Worm (Caenorhabditis elegans) whole organism, L3 larva: ENCODE results near the gene M18.6.
A peak's percentile ranks its signal among the peaks of the same experiment; 100 is the strongest.

ENCODE experiments used
- ZK546.5 ChIP-seq: sonication (generic microtip); optimal IDR thresholded peaks from 2 replicates; lab custom pipeline; 2017; ENCODE audit warnings: missing biosample characterization, missing genetic modification characterization
- aly-2 ChIP-seq: fragments of 150-350 bp; optimal IDR thresholded peaks from 2 replicates; lab custom pipeline; 2014; ENCODE audit warnings: missing biosample characterization, missing genetic modification characterization
- ama-1 ChIP-seq: fragments of 150-350 bp; optimal IDR thresholded peaks from 2 replicates; lab custom pipeline; 2018
- ceh-28 ChIP-seq: fragments of 150-350 bp; optimal IDR thresholded peaks from 2 replicates; lab custom pipeline; 2014; ENCODE audit warnings: missing biosample characterization, missing genetic modification reagents, missing genetic modification characterization
- ceh-82 ChIP-seq: fragments of 150-350 bp; optimal IDR thresholded peaks from 2 replicates; lab custom pipeline; 2014; ENCODE audit warnings: missing biosample characterization, missing genetic modification characterization
- egl-27 ChIP-seq: sonication (generic microtip); optimal IDR thresholded peaks from 4 replicates; lab custom pipeline; 2017; ENCODE audit warnings: missing biosample characterization, missing genetic modification reagents, missing genetic modification characterization
- elt-1 ChIP-seq: fragments of 150-350 bp; optimal IDR thresholded peaks from 2 replicates; lab custom pipeline; 2014; ENCODE audit warnings: missing biosample characterization, missing genetic modification characterization
- elt-2 ChIP-seq: sonication (generic microtip); optimal IDR thresholded peaks from 2 replicates; lab custom pipeline; 2016; ENCODE audit warnings: missing genetic modification reagents, mild to moderate bottlenecking, missing genetic modification characterization, missing compliant biosample characterization
- eor-1 ChIP-seq, 2 experiments: fragments of 150-350 bp; optimal IDR thresholded peaks; 2 replicates each; lab custom pipeline; 2014 to 2018; ENCODE audit warnings: missing biosample characterization in 2 of 2, missing genetic modification characterization in 2 of 2
- fkh-2 ChIP-seq: fragments of 150-350 bp; optimal IDR thresholded peaks from 2 replicates; lab custom pipeline; 2014; ENCODE audit warnings: missing biosample characterization, missing genetic modification reagents, missing genetic modification characterization
- fos-1 ChIP-seq: fragments of 150-350 bp; optimal IDR thresholded peaks from 2 replicates; lab custom pipeline; 2014; ENCODE audit warnings: missing biosample characterization, missing genetic modification characterization
- jun-1 ChIP-seq: fragments of 150-350 bp; optimal IDR thresholded peaks from 2 replicates; lab custom pipeline; 2014; ENCODE audit warnings: missing biosample characterization, missing genetic modification reagents, missing genetic modification characterization
- lin-15B ChIP-seq: fragments of 150-350 bp; optimal IDR thresholded peaks from 2 replicates; lab custom pipeline; 2014; ENCODE audit warnings: missing biosample characterization, missing genetic modification characterization
- mml-1 ChIP-seq: fragments of 150-350 bp; sonication (generic microtip); optimal IDR thresholded peaks from 3 replicates; lab custom pipeline; 2014; ENCODE audit warnings: missing biosample characterization, missing genetic modification characterization
- nfya-1 ChIP-seq: sonication (generic microtip); optimal IDR thresholded peaks from 2 replicates; lab custom pipeline; 2017; ENCODE audit warnings: missing genetic modification characterization, mild to moderate bottlenecking, missing compliant biosample characterization, antibody characterized with exemption, moderate library complexity; ENCODE audit not compliant: insufficient read depth
- nhr-237 ChIP-seq: fragments of 150-350 bp; optimal IDR thresholded peaks from 2 replicates; lab custom pipeline; 2014; ENCODE audit warnings: missing biosample characterization, missing genetic modification characterization
- pha-4 ChIP-seq: fragments of 150-350 bp; optimal IDR thresholded peaks from 2 replicates; lab custom pipeline; 2014; ENCODE audit warnings: missing biosample characterization, missing genetic modification reagents, missing genetic modification characterization
- pqm-1 ChIP-seq: fragments of 150-350 bp; optimal IDR thresholded peaks from 2 replicates; lab custom pipeline; 2017; ENCODE audit warnings: missing biosample characterization, missing genetic modification characterization, inconsistent platforms
- skn-1 ChIP-seq: fragments of 150-350 bp; optimal IDR thresholded peaks from 2 replicates; lab custom pipeline; 2014; ENCODE audit warnings: missing biosample characterization, missing genetic modification characterization
- tbx-2 ChIP-seq: sonication (generic microtip); optimal IDR thresholded peaks from 2 replicates; lab custom pipeline; 2016; ENCODE audit warnings: mild to moderate bottlenecking, missing genetic modification characterization, missing compliant biosample characterization
- unc-39 ChIP-seq: sonication (generic microtip); optimal IDR thresholded peaks from 4 replicates; lab custom pipeline; 2017; ENCODE audit warnings: missing biosample characterization, missing genetic modification characterization

M18.6 gene

ce11 chrIV:12162732-12163131, 41.6 kb downstream of the M18.6 start:
- no peak for TF ChIP-seq ceh-28

DNA sequence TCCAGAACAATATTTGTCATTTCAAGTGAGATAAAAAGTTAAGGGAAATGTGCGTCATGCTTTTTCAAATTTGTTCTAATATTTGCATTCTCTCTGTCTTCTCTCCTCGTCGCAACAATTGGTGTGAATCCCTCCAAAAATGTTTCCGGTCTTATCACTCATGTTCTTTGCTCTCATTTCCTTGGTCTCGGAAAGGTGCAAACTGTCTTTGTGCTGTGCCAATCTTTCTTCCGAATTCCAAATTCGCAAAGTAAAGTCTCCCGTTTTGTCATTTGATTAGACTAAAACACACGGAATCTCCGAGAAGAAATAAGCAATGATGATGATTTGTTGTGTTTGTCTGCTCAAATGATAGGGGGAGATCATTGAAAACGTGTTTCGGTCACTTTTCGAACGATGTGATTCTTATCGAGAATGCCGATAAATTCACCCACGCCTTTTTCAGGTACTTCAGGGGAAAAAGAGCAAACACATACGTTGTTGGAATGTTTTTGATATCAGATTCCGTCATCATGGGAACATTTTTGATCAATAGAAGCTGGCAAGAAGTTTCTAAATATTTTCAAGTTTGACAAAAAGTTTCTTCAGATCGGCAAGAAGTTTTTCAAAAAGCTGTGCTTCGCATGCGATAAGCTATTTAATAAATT, 44.4 kb downstream of the M18.6 start:
- TF ChIP-seq mml-1 (tag; lab: Kevin White, UChicago) (no peak), nfya-1 (no peak), unc-39 (tag; lab: Kevin White, UChicago) (no peak), eor-1 (tag; optimal IDR thresholded peaks at IDR 0.05; lab: Kevin White, UChicago) (no peak), egl-27 (tag; lab: Kevin White, UChicago) (no peak), ama-1 (no peak), ceh-82 (tag; lab: Kevin White, UChicago) (no peak), ZK546.5 (no peak), elt-2 (tag; lab: Kevin White, UChicago) (peak; percentile 65), nhr-237 (tag; lab: Kevin White, UChicago) (no peak), pha-4 (tag; lab: Kevin White, UChicago) (peak; percentile 49), fkh-2 (tag; lab: Kevin White, UChicago) (no peak), skn-1 (no peak), elt-1 (tag; lab: Kevin White, UChicago) (no peak), jun-1 (tag; lab: Kevin White, UChicago) (no peak), tbx-2 (tag; lab: Kevin White, UChicago) (no peak), pqm-1 (tag; lab: Kevin White, UChicago) (peak; percentile 45), aly-2 (tag; lab: Kevin White, UChicago) (no peak), lin-15B (tag; lab: Kevin White, UChicago) (no peak), fos-1 (tag; lab: Kevin White, UChicago) (no peak)

- TF ChIP-seq unc-39 (tag; lab: Kevin White, UChicago), result no peak
Observed at ce11 chrIV:12167944-12168343, 46.8 kb downstream of the M18.6 start, which contains the start of gene F20B10.3. Gene F20B10.3, plus strand, starts transcription at chrIV:12168244.
